Fruit fly (Drosophila melanogaster): Measurements from ENCODE around the gene Cht5.

Gene Cht5

DNA sequence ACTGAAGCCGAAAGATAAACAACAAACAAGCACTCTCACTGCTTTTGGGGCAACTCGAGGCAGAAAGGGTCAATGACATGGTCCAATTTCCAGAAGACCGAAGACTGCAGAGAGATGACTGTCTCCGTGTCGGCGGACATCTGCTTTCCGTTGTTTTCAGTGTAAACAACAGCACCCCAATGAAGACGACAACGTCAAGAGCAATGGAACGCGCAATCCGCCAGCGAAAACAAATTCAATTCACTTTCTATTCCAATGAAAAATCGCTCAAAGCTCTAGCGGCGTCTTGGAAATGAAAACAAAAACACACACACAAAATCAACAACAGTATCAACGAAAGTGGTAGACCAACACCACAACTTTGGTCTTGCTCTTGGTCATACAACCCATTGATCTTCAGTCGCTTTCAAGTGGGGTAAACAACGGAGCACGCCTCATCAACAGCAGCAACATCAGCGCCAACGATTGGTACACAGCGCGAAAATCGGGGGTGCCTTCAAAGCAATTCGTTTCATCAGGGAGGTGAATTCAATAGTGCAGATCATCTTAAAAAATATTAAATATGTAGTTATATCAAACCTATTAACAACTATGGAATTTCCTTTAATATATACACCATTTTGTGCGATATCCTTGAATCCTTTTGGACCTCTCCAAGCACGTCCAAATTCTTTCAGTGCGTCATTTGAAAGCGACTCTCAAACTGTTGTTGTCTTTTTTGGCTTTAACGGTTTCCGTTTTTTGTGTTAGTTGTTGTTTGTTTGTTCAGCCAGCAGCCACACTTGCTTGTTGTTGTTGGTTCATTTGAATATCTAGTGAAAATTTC is 50.3 kb downstream of the Cht5 start (continued):
- TF ChIP-seq CG10631 (GFP tag; optimal IDR thresholded peaks at IDR 0.05), result no peak

DNA sequence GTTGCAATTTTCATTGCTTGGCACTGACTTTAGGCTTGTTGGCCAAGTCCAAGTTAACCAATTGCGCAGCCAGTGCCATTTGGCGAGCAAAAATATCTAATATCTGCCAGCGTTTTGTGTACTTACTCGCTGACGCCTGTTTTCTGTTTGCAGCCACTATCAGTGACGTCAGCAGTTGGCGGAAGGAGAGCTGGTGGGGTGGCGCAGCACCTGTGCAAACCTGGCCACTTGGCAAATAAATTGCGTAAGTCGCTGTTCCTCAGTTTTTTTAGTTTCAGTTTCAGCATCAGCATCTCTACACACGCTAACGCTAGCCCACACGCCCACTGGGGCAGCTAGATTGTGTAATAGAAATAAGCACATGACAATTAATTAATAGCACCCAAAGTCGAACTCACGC is 51.7 kb downstream of the Cht5 start:
- TF ChIP-seq Sox14 (GFP tag; optimal IDR thresholded peaks at IDR 0.05), result no peak
- TF ChIP-seq fkh (GFP tag; optimal IDR thresholded peaks at IDR 0.05), result peak; percentile 78
- no peak for TF ChIP-seq lz (GFP tag; optimal IDR thresholded peaks at IDR 0.05)
- TF ChIP-seq CG8119 (GFP tag; IDR thresholded peaks at IDR 0.05), result 0 out of 3 replicates have a peak, but pooled peaks have one; percentile 12

Measured in whole organism, prepupa.